Worm (Caenorhabditis elegans): ENCODE measurements around the gene C04H5.1.

C04H5.1 gene

ce11 chrII:14534000-14534399, at the start of gene C04H5.1:
TSS of gene C04H5.1 (plus strand) at chrII:14534300.
- no peak for TF ChIP-seq ztf-29 (GFP tag; IDR thresholded peaks at IDR 0.05)
- no peak for TF ChIP-seq ztf-23 (GFP tag; IDR thresholded peaks at IDR 0.05)
- no peak for TF ChIP-seq cog-1 (tag; optimal IDR thresholded peaks at IDR 0.05)

ce11 chrII:14488661-14489060, 45.4 kb upstream of the C04H5.1 start, which contains the start of gene usp-14:
TSS of gene usp-14 (minus strand) at chrII:14488688.
- TF ChIP-seq ztf-23 (GFP tag; IDR thresholded peaks at IDR 0.05) (peak; percentile 62; the same call in 1 of the 2 replicates), klf-2 (GFP tag; conservative IDR thresholded peaks at IDR 0.05) (no peak), ztf-29 (GFP tag; IDR thresholded peaks at IDR 0.05) (no peak), tab-1 (GFP tag; IDR thresholded peaks at IDR 0.05) (no peak)

ce11 chrII:14489407-14489806, 44.7 kb upstream of the C04H5.1 start, which contains the start of gene vnut-1:
TSS of gene vnut-1 (plus strand) at chrII:14489802.
- TF ChIP-seq flt-1 (GFP tag; IDR thresholded peaks at IDR 0.05), result 0 out of 2 replicates have a peak, but pooled peaks have one; percentile 24
- TF ChIP-seq T22C8.4 (GFP tag; IDR thresholded peaks at IDR 0.05), result no peak

- TF ChIP-seq ztf-29 (GFP tag; IDR thresholded peaks at IDR 0.05), result no peak
- no peak for TF ChIP-seq ref-1 (GFP tag; conservative IDR thresholded peaks at IDR 0.05)
- no peak for TF ChIP-seq klf-2 (GFP tag; conservative IDR thresholded peaks at IDR 0.05)
- no peak for TF ChIP-seq med-1 (GFP tag; optimal IDR thresholded peaks at IDR 0.05; ENCODE audit: insufficient read depth)
- TF ChIP-seq T22C8.4 (GFP tag; IDR thresholded peaks at IDR 0.05), result no peak
- no peak for TF ChIP-seq cog-1 (tag; optimal IDR thresholded peaks at IDR 0.05)
- no peak for TF ChIP-seq flt-1 (GFP tag; IDR thresholded peaks at IDR 0.05)
- TF ChIP-seq ztf-23 (GFP tag; IDR thresholded peaks at IDR 0.05), result no peak
Observed at ce11 chrII:14492592-14493196, 41.4 kb upstream of the C04H5.1 start.

- TF ChIP-seq ref-1 (GFP tag; conservative IDR thresholded peaks at IDR 0.05) (no peak), tab-1 (GFP tag; IDR thresholded peaks at IDR 0.05) (no peak), cog-1 (tag; optimal IDR thresholded peaks at IDR 0.05) (no peak), flt-1 (GFP tag; IDR thresholded peaks at IDR 0.05) (no peak), T22C8.4 (GFP tag; IDR thresholded peaks at IDR 0.05) (no peak), ztf-29 (GFP tag; IDR thresholded peaks at IDR 0.05) (no peak), med-1 (GFP tag; optimal IDR thresholded peaks at IDR 0.05; ENCODE audit: insufficient read depth) (no peak), ztf-23 (GFP tag; IDR thresholded peaks at IDR 0.05) (no peak), klf-2 (GFP tag; conservative IDR thresholded peaks at IDR 0.05) (no peak)
Observed at ce11 chrII:14494014-14494413, 40.1 kb upstream of the C04H5.1 start.

ce11 chrII:14494414-14494463, 39.9 kb upstream of the C04H5.1 start, which contains the start of gene cysl-2:
TSS of gene cysl-2 (minus strand) at chrII:14494451.
- TF ChIP-seq klf-2 (GFP tag; conservative IDR thresholded peaks at IDR 0.05) (no peak), flt-1 (GFP tag; IDR thresholded peaks at IDR 0.05) (no peak), ztf-23 (GFP tag; IDR thresholded peaks at IDR 0.05) (no peak), tab-1 (GFP tag; IDR thresholded peaks at IDR 0.05) (no peak), T22C8.4 (GFP tag; IDR thresholded peaks at IDR 0.05) (no peak), med-1 (GFP tag; optimal IDR thresholded peaks at IDR 0.05; ENCODE audit: insufficient read depth) (no peak), cog-1 (tag; optimal IDR thresholded peaks at IDR 0.05) (no peak), ztf-29 (GFP tag; IDR thresholded peaks at IDR 0.05) (no peak), ref-1 (GFP tag; conservative IDR thresholded peaks at IDR 0.05) (no peak)

ce11 chrII:14494464-14494863, 39.6 kb upstream of the C04H5.1 start:
- TF ChIP-seq tab-1 (GFP tag; IDR thresholded peaks at IDR 0.05) (no peak), med-1 (GFP tag; optimal IDR thresholded peaks at IDR 0.05; ENCODE audit: insufficient read depth) (no peak)

- TF ChIP-seq med-1 (GFP tag; optimal IDR thresholded peaks at IDR 0.05; ENCODE audit: insufficient read depth) (no peak), ztf-23 (GFP tag; IDR thresholded peaks at IDR 0.05) (no peak), T22C8.4 (GFP tag; IDR thresholded peaks at IDR 0.05) (no peak), ref-1 (GFP tag; conservative IDR thresholded peaks at IDR 0.05) (no peak), cog-1 (tag; optimal IDR thresholded peaks at IDR 0.05) (no peak), klf-2 (GFP tag; conservative IDR thresholded peaks at IDR 0.05) (no peak), flt-1 (GFP tag; IDR thresholded peaks at IDR 0.05) (no peak), tab-1 (GFP tag; IDR thresholded peaks at IDR 0.05) (no peak), ztf-29 (GFP tag; IDR thresholded peaks at IDR 0.05) (no peak)
Observed at ce11 chrII:14495341-14495740, 38.8 kb upstream of the C04H5.1 start.

ce11 chrII:14496809-14497208, 37.3 kb upstream of the C04H5.1 start:
- TF ChIP-seq T22C8.4 (GFP tag; IDR thresholded peaks at IDR 0.05) (peak; percentile 87), flt-1 (GFP tag; IDR thresholded peaks at IDR 0.05) (peak; percentile 96), klf-2 (GFP tag; conservative IDR thresholded peaks at IDR 0.05) (peak; percentile 88), tab-1 (GFP tag; IDR thresholded peaks at IDR 0.05) (peak; percentile 92), ref-1 (GFP tag; conservative IDR thresholded peaks at IDR 0.05) (peak; percentile 82), ztf-23 (GFP tag; IDR thresholded peaks at IDR 0.05) (peak; percentile 92), med-1 (GFP tag; optimal IDR thresholded peaks at IDR 0.05; ENCODE audit: insufficient read depth) (peak; percentile 72), cog-1 (tag; optimal IDR thresholded peaks at IDR 0.05) (peak; percentile 92), ztf-29 (GFP tag; IDR thresholded peaks at IDR 0.05) (peak; percentile 90)

- TF ChIP-seq ztf-29 (GFP tag; IDR thresholded peaks at IDR 0.05), result no peak
- no peak for TF ChIP-seq cog-1 (tag; optimal IDR thresholded peaks at IDR 0.05)
- no peak for TF ChIP-seq flt-1 (GFP tag; IDR thresholded peaks at IDR 0.05)
- TF ChIP-seq med-1 (GFP tag; optimal IDR thresholded peaks at IDR 0.05; ENCODE audit: insufficient read depth), result no peak
- TF ChIP-seq tab-1 (GFP tag; IDR thresholded peaks at IDR 0.05), result no peak
- no peak for TF ChIP-seq klf-2 (GFP tag; conservative IDR thresholded peaks at IDR 0.05)
- no peak for TF ChIP-seq T22C8.4 (GFP tag; IDR thresholded peaks at IDR 0.05)
- TF ChIP-seq ref-1 (GFP tag; conservative IDR thresholded peaks at IDR 0.05), result no peak
- no peak for TF ChIP-seq ztf-23 (GFP tag; IDR thresholded peaks at IDR 0.05)
Observed at ce11 chrII:14497848-14498247, 36.3 kb upstream of the C04H5.1 start, which contains the start of gene dhs-8. TSS of gene dhs-8 (plus strand) at chrII:14498026.

- TF ChIP-seq ztf-23 (GFP tag; IDR thresholded peaks at IDR 0.05) (no peak), ztf-29 (GFP tag; IDR thresholded peaks at IDR 0.05) (no peak), cog-1 (tag; optimal IDR thresholded peaks at IDR 0.05) (no peak), med-1 (GFP tag; optimal IDR thresholded peaks at IDR 0.05; ENCODE audit: insufficient read depth) (no peak), flt-1 (GFP tag; IDR thresholded peaks at IDR 0.05) (no peak), ref-1 (GFP tag; conservative IDR thresholded peaks at IDR 0.05) (no peak), T22C8.4 (GFP tag; IDR thresholded peaks at IDR 0.05) (no peak), tab-1 (GFP tag; IDR thresholded peaks at IDR 0.05) (no peak), klf-2 (GFP tag; conservative IDR thresholded peaks at IDR 0.05) (no peak)
Observed at ce11 chrII:14500122-14500521, 34.0 kb upstream of the C04H5.1 start, which contains the start of gene K10H10.4. TSS of gene K10H10.4 (plus strand) at chrII:14500422.

All from whole organism, midembryonic.